Fruit fly (Drosophila melanogaster) whole organism, embryonic: ENCODE measurements around the gene CG43293.
A peak's percentile ranks its signal among the peaks of the same experiment; 100 is the strongest.

Experiments
- Adf1 ChIP-seq: fragments of 200-800 bp; sonication (Bioruptor generic); IDR thresholded peaks from 2 replicates; pipeline ENCODE4 v1.3.6; 2022; ENCODE audit warnings: missing biosample characterization, missing genetic modification characterization
- Awh ChIP-seq: fragments of 200-800 bp; sonication (Bioruptor generic); IDR thresholded peaks from 2 replicates; pipeline ENCODE4, ENCODE4 v1.3.6; 2022; ENCODE audit warnings: missing biosample characterization, missing genetic modification characterization
- CG10565 ChIP-seq: fragments of 200-800 bp; sonication (Bioruptor generic); optimal IDR thresholded peaks from 3 replicates; lab custom pipeline; 2016; ENCODE audit warnings: missing biosample characterization, mild to moderate bottlenecking, missing genetic modification characterization
- CG10959 ChIP-seq: fragments of 200-800 bp; sonication (Bioruptor generic); IDR thresholded peaks from 2 replicates; pipeline ENCODE4 v1.3.6; 2022; ENCODE audit warnings: missing biosample characterization, missing genetic modification characterization
- CG11247 ChIP-seq: fragments of 200-800 bp; sonication (Bioruptor generic); IDR thresholded peaks from 2 replicates; pipeline ENCODE4 v1.3.6; 2022; ENCODE audit warnings: missing biosample characterization, missing genetic modification characterization
- CG11504 ChIP-seq: fragments of 200-800 bp; sonication (Bioruptor generic); optimal IDR thresholded peaks from 3 replicates; lab custom pipeline; 2019; ENCODE audit warnings: missing biosample characterization, mild to moderate bottlenecking, missing genetic modification characterization, moderate library complexity
- CG11696 ChIP-seq: fragments of 200-800 bp; sonication (Bioruptor generic); IDR thresholded peaks from 2 replicates; pipeline ENCODE4 v1.3.6; 2022; ENCODE audit warnings: missing biosample characterization, missing genetic modification characterization
- CG12391 ChIP-seq: fragments of 200-800 bp; sonication (Bioruptor generic); optimal IDR thresholded peaks from 3 replicates; lab custom pipeline; 2018; ENCODE audit warnings: missing biosample characterization, mild to moderate bottlenecking, missing genetic modification characterization, moderate library complexity
- CG12659 ChIP-seq: fragments of 200-800 bp; sonication (Bioruptor generic); optimal IDR thresholded peaks from 3 replicates; lab custom pipeline; 2017; ENCODE audit warnings: mild to moderate bottlenecking, missing biosample characterization, missing genetic modification reagents, missing genetic modification characterization
- CG15479 ChIP-seq: fragments of 200-800 bp; sonication (Bioruptor generic); optimal IDR thresholded peaks from 3 replicates; lab custom pipeline; 2019; ENCODE audit warnings: missing biosample characterization, mild to moderate bottlenecking, missing genetic modification characterization, moderate library complexity
- CG1603 ChIP-seq: fragments of 200-800 bp; sonication (Bioruptor generic); optimal IDR thresholded peaks from 2 replicates; lab custom pipeline; 2019; ENCODE audit warnings: missing biosample characterization, mild to moderate bottlenecking, missing genetic modification characterization, moderate library complexity
- CG16779 ChIP-seq: fragments of 200-800 bp; sonication (Bioruptor generic); IDR thresholded peaks from 2 replicates; pipeline ENCODE4 v1.3.6; 2022; ENCODE audit warnings: missing biosample characterization, missing genetic modification characterization
- CG17612 ChIP-seq: fragments of 200-800 bp; sonication (Bioruptor generic); IDR thresholded peaks from 2 replicates; pipeline ENCODE4 v1.3.6; 2022; ENCODE audit warnings: missing biosample characterization, missing genetic modification characterization
- CG17912 ChIP-seq: fragments of 200-800 bp; sonication (Bioruptor generic); optimal IDR thresholded peaks from 2 replicates; lab custom pipeline; 2018; ENCODE audit warnings: missing biosample characterization, mild to moderate bottlenecking, missing genetic modification characterization
- CG1792 ChIP-seq: fragments of 200-800 bp; sonication (Bioruptor generic); optimal IDR thresholded peaks from 2 replicates; lab custom pipeline; 2016; ENCODE audit warnings: missing biosample characterization, missing genetic modification characterization
- CG3407 ChIP-seq: fragments of 200-800 bp; sonication (Bioruptor generic); optimal IDR thresholded peaks from 2 replicates; lab custom pipeline; 2018; ENCODE audit warnings: missing biosample characterization, mild to moderate bottlenecking, missing genetic modification characterization
- CG42726 ChIP-seq: fragments of 200-800 bp; sonication (Bioruptor generic); IDR thresholded peaks from 2 replicates; pipeline ENCODE4 v1.3.6; 2022; ENCODE audit warnings: missing biosample characterization, missing genetic modification characterization; ENCODE audit not compliant: partially characterized antibody
- CG6175 ChIP-seq: fragments of 200-800 bp; sonication (Bioruptor generic); IDR thresholded peaks from 3 replicates; pipeline ENCODE4 v1.3.6; 2022; ENCODE audit warnings: missing biosample characterization, missing genetic modification characterization
- CG6254 ChIP-seq: fragments of 200-800 bp; sonication (Bioruptor generic); optimal IDR thresholded peaks from 3 replicates; lab custom pipeline; 2017; ENCODE audit warnings: mild to moderate bottlenecking, missing biosample characterization, missing genetic modification reagents, missing genetic modification characterization
- CG7987 ChIP-seq: fragments of 200-800 bp; sonication (Bioruptor generic); optimal IDR thresholded peaks from 2 replicates; lab custom pipeline; 2018; ENCODE audit warnings: missing biosample characterization, mild to moderate bottlenecking, missing genetic modification characterization, moderate library complexity
- CG9215 ChIP-seq: fragments of 200-800 bp; sonication (Bioruptor generic); IDR thresholded peaks from 2 replicates; pipeline ENCODE4 v1.3.6; 2022; ENCODE audit warnings: missing biosample characterization, missing genetic modification characterization
- CG9817 ChIP-seq: fragments of 200-800 bp; sonication (Bioruptor generic); optimal IDR thresholded peaks from 2 replicates; lab custom pipeline; 2018; ENCODE audit warnings: missing biosample characterization, mild to moderate bottlenecking, missing genetic modification characterization, moderate library complexity
- CrebB ChIP-seq: fragments of 200-800 bp; sonication (Bioruptor generic); optimal IDR thresholded peaks from 3 replicates; lab custom pipeline; 2018; ENCODE audit warnings: missing biosample characterization, mild to moderate bottlenecking, missing genetic modification characterization
- D19A ChIP-seq: fragments of 200-800 bp; optimal IDR thresholded peaks from 3 replicates; lab custom pipeline; 2019; ENCODE audit warnings: missing biosample characterization, mild to moderate bottlenecking, missing genetic modification characterization, moderate library complexity
- Dfd ChIP-seq, 2 experiments: fragments of >200 bp; optimal IDR thresholded peaks; 2 replicates each; lab custom pipeline; 2017; ENCODE audit warnings: missing biosample characterization in 2 of 2, missing genetic modification characterization in 2 of 2
- Ets65A ChIP-seq: fragments of 200-800 bp; sonication (Bioruptor generic); peaks from one replicate; lab custom pipeline; 2016; ENCODE audit warnings: missing biosample characterization, missing genetic modification characterization
- HLH3B ChIP-seq: fragments of 200-800 bp; sonication (Bioruptor generic); IDR thresholded peaks from 2 replicates; pipeline ENCODE4 v1.3.6; 2022; ENCODE audit warnings: missing biosample characterization, missing genetic modification characterization
- Hr39 ChIP-seq: fragments of >200 bp; optimal IDR thresholded peaks from 2 replicates; lab custom pipeline; 2017
- Poxn ChIP-seq: fragments of 200-800 bp; sonication (Bioruptor generic); IDR thresholded peaks from 2 replicates; pipeline ENCODE4 v1.3.6; 2022; ENCODE audit warnings: missing biosample characterization, missing genetic modification characterization
- Rx ChIP-seq: fragments of 200-800 bp; sonication (Bioruptor generic); IDR thresholded peaks from 2 replicates; pipeline ENCODE4 v1.3.6; 2022; ENCODE audit warnings: missing biosample characterization, missing genetic modification characterization
- Scr ChIP-seq: fragments of 200-800 bp; sonication (Bioruptor generic); IDR thresholded peaks from 2 replicates; pipeline ENCODE4 v1.3.6; 2022; ENCODE audit warnings: missing biosample characterization, missing genetic modification characterization; ENCODE audit not compliant: partially characterized antibody
- Taf1 ChIP-seq: fragments of 200-800 bp; sonication (Bioruptor generic); IDR thresholded peaks from 2 replicates; pipeline ENCODE4 v1.3.6; 2022; ENCODE audit warnings: missing biosample characterization, missing genetic modification characterization
- Usf ChIP-seq: fragments of 200-800 bp; sonication (Bioruptor generic); optimal IDR thresholded peaks from 2 replicates; lab custom pipeline; 2017; ENCODE audit warnings: missing genotype, missing biosample characterization, missing genetic modification characterization
- bbx ChIP-seq: fragments of 200-800 bp; sonication (Bioruptor generic); IDR thresholded peaks from 2 replicates; pipeline ENCODE4 v1.3.6; 2022; ENCODE audit warnings: missing biosample characterization, missing genetic modification characterization; ENCODE audit not compliant: partially characterized antibody
- bcd ChIP-seq: fragments of 200-800 bp; sonication (Bioruptor generic); optimal IDR thresholded peaks from 2 replicates; lab custom pipeline; 2017; ENCODE audit warnings: missing biosample characterization, mild to moderate bottlenecking, missing genetic modification characterization
- btn ChIP-seq: fragments of 200-800 bp; sonication (Bioruptor generic); optimal IDR thresholded peaks from 2 replicates; lab custom pipeline; 2016; ENCODE audit warnings: missing biosample characterization, missing genetic modification characterization
- ci ChIP-seq: fragments of 200-800 bp; sonication (Bioruptor generic); IDR thresholded peaks from 3 replicates; pipeline ENCODE4 v1.3.6; 2022; ENCODE audit warnings: missing biosample characterization, missing genetic modification characterization
- dan ChIP-seq: fragments of 200-800 bp; sonication (Bioruptor generic); IDR thresholded peaks from 2 replicates; pipeline ENCODE4 v1.3.6; 2022; ENCODE audit warnings: missing biosample characterization, missing genetic modification characterization
- dpn ChIP-seq, 2 experiments: fragments of 200-800 bp; sonication (Bioruptor generic); optimal IDR thresholded peaks; 3 replicates each; lab custom pipeline; 2016; ENCODE audit warnings: missing biosample characterization in 2 of 2, missing genetic modification characterization in 2 of 2
- emc ChIP-seq: fragments of 200-800 bp; sonication (Bioruptor generic); optimal IDR thresholded peaks from 2 replicates; lab custom pipeline; 2016; ENCODE audit warnings: missing biosample characterization, missing genetic modification characterization
- gsb ChIP-seq: fragments of 200-800 bp; sonication (Bioruptor generic); IDR thresholded peaks from 2 replicates; pipeline ENCODE4 v1.3.6; 2022; ENCODE audit warnings: missing biosample characterization, missing genetic modification characterization
- lab ChIP-seq: fragments of 200-800 bp; sonication (Bioruptor generic); optimal IDR thresholded peaks from 3 replicates; lab custom pipeline; 2017; ENCODE audit warnings: missing biosample characterization, missing genetic modification characterization, mild to moderate bottlenecking, moderate library complexity, missing genetic modification reagents
- nau ChIP-seq: fragments of 200-800 bp; sonication (Bioruptor generic); optimal IDR thresholded peaks from 3 replicates; lab custom pipeline; 2017; ENCODE audit warnings: missing biosample characterization, mild to moderate bottlenecking, missing genetic modification characterization, missing genetic modification reagents
- oc ChIP-seq: fragments of 200-800 bp; sonication (Bioruptor generic); optimal IDR thresholded peaks from 2 replicates; lab custom pipeline; 2018; ENCODE audit warnings: missing biosample characterization, mild to moderate bottlenecking, missing genetic modification characterization, moderate library complexity
- pb ChIP-seq: fragments of 200-800 bp; sonication (Bioruptor generic); optimal IDR thresholded peaks from 3 replicates; lab custom pipeline; 2016; ENCODE audit warnings: missing biosample characterization, missing genetic modification characterization
- pfk ChIP-seq: fragments of 200-800 bp; sonication (Bioruptor generic); optimal IDR thresholded peaks from 2 replicates; lab custom pipeline; 2018; ENCODE audit warnings: missing biosample characterization, mild to moderate bottlenecking, missing genetic modification characterization, moderate library complexity
- prd ChIP-seq, 3 experiments: fragments of >200 bp in 2 of 3; fragments of 200-800 bp in 1 of 3; sonication (Bioruptor generic) in 1 of 3; optimal IDR thresholded peaks in 2 of 3; IDR thresholded peaks in 1 of 3; 2 replicates in 2 of 3; 3 replicates in 1 of 3; pipeline versions ENCODE4 v1.3.6 to Lab custom; 2017 to 2022; ENCODE audit warnings: missing biosample characterization in 1 of 3, missing genetic modification characterization in 1 of 3
- sisA ChIP-seq: fragments of 200-800 bp; sonication (Bioruptor generic); IDR thresholded peaks from 2 replicates; pipeline ENCODE4 v1.3.6; 2022; ENCODE audit warnings: missing biosample characterization, missing genetic modification characterization
- wor ChIP-seq: fragments of 200-800 bp; sonication (Bioruptor generic); IDR thresholded peaks from 2 replicates; pipeline ENCODE4 v1.3.6; 2022; ENCODE audit warnings: missing biosample characterization, missing genetic modification characterization
- zen ChIP-seq: fragments of 200-800 bp; sonication (Bioruptor generic); optimal IDR thresholded peaks from 3 replicates; lab custom pipeline; 2018; ENCODE audit warnings: missing biosample characterization, mild to moderate bottlenecking, missing genetic modification characterization, moderate library complexity

CG43293 gene

DNA sequence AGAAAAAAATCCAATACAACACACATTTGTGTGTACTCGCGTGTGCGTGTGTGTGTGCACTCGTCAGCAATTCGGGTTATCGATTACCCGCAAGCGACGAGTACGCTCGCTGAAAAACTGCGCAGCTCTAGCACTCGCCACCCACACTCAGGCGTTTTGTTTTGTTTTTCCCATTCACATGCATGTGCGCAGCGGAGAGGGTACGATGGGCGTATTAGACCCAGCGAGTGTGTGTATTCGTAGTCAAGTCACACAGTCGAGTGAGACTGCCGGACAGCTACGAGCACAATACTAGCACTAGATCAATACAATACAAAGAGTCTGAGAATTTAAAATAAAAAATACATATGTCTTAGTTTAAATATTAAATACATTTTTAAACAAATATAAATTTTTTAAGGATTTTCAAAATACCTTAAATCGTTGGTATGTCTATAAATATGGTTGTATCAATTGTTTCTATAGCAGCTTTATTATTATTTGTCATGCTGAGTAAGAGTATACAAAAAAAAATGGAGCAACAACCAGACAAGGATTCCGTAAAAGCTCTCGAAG, at the start of gene CG43293, which contains the start of gene D19B (continued):
- TF ChIP-seq bbx (GFP tag; lab: Robert Waterston, UW): peak; percentile 77
- TF ChIP-seq CG9817 (tag; lab: Kevin White, UChicago): peak; percentile 80
- peak; percentile 91 for TF ChIP-seq HLH3B (GFP tag; lab: Robert Waterston, UW)
- peak; percentile 81 for TF ChIP-seq CG9215 (GFP tag; lab: Robert Waterston, UW)
- peak; percentile 65 for TF ChIP-seq CG3407 (GFP tag; lab: Kevin White, UChicago)
- TF ChIP-seq CrebB (tag; lab: Kevin White, UChicago): peak; percentile 81
- TF ChIP-seq zen (tag; lab: Kevin White, UChicago): peak; percentile 77
- TF ChIP-seq CG6254 (GFP tag; lab: Kevin White, UChicago): peak; percentile 77
- peak; percentile 98 for TF ChIP-seq Ets65A
- TF ChIP-seq CG17612 (GFP tag; lab: Robert Waterston, UW): peak; percentile 66
- TF ChIP-seq Poxn: peak; percentile 73
- TF ChIP-seq D19A: peak; percentile 94
- TF ChIP-seq bcd (GFP tag; lab: Kevin White, UChicago): peak; percentile 89
- TF ChIP-seq gsb: peak; percentile 75
- peak; percentile 91 for TF ChIP-seq CG7987 (GFP tag; lab: Kevin White, UChicago)
- peak; percentile 91 for TF ChIP-seq CG1603 (tag; lab: Kevin White, UChicago)
- TF ChIP-seq CG17912: peak; percentile 47
- TF ChIP-seq CG42726: no peak
- peak; percentile 99 for TF ChIP-seq CG11696
- TF ChIP-seq Rx (GFP tag; lab: Robert Waterston, UW): peak; percentile 84
- peak; percentile 80 for TF ChIP-seq Adf1
- TF ChIP-seq pfk (GFP tag; lab: Kevin White, UChicago): peak; percentile 31
- TF ChIP-seq Usf (GFP tag; lab: Kevin White, UChicago): peak; percentile 72
- peak; percentile 87 for TF ChIP-seq CG11504 (tag; lab: Kevin White, UChicago)
- TF ChIP-seq Hr39 (lab: Kevin White, UChicago): no peak
- peak; percentile 92 to 93 for TF ChIP-seq dpn (GFP tag; optimal IDR thresholded peaks at IDR 0.05; lab: Kevin White, UChicago)
- TF ChIP-seq nau (GFP tag; lab: Kevin White, UChicago): no peak
- TF ChIP-seq ci (GFP tag; lab: Robert Waterston, UW): peak; percentile 97
- TF ChIP-seq Dfd (GFP tag; optimal IDR thresholded peaks at IDR 0.05; lab: Kevin White, UChicago): no peak
- peak; percentile 81 for TF ChIP-seq CG10959 (GFP tag; lab: Robert Waterston, UW)
- TF ChIP-seq lab (GFP tag; lab: Kevin White, UChicago): peak; percentile 93
- TF ChIP-seq Taf1 (GFP tag; lab: Robert Waterston, UW): peak; percentile 82
- peak; percentile 79 for TF ChIP-seq wor (GFP tag; lab: Robert Waterston, UW)
- TF ChIP-seq CG1792 (GFP tag; lab: Kevin White, UChicago): peak; percentile 79
- peak; percentile 95 for TF ChIP-seq CG11247 (GFP tag; lab: Robert Waterston, UW)
- TF ChIP-seq dan: no peak
- TF ChIP-seq CG10565 (GFP tag; lab: Kevin White, UChicago): no peak
- TF ChIP-seq Scr: peak; percentile 53; the same call in 1 of the 2 replicates
- TF ChIP-seq CG12391 (tag; lab: Kevin White, UChicago): peak; percentile 92
- TF ChIP-seq pb (GFP tag; lab: Kevin White, UChicago): peak; percentile 80
- TF ChIP-seq emc (GFP tag; lab: Kevin White, UChicago): peak; percentile 31
- TF ChIP-seq CG12659 (GFP tag; lab: Kevin White, UChicago): peak; percentile 95
- TF ChIP-seq oc (tag; lab: Kevin White, UChicago): peak; percentile 83
- peak; percentile 31 for TF ChIP-seq CG15479 (GFP tag; lab: Kevin White, UChicago)
- peak; percentile 91 for TF ChIP-seq sisA (GFP tag; lab: Robert Waterston, UW)
- peak; percentile 67 for TF ChIP-seq btn (GFP tag; lab: Kevin White, UChicago)
- peak; percentile 89 for TF ChIP-seq CG16779 (GFP tag; lab: Robert Waterston, UW)
- peak; percentile 86; the same call in 2 of the 3 replicates for TF ChIP-seq CG6175 (GFP tag; lab: Robert Waterston, UW)
- peak; percentile 93 for TF ChIP-seq Awh (GFP tag; lab: Robert Waterston, UW)
- TF ChIP-seq prd (optimal IDR thresholded peaks at IDR 0.05; lab: Kevin White, UChicago): no peak
- TF ChIP-seq prd (GFP tag; IDR thresholded peaks at IDR 0.05; lab: Robert Waterston, UW): peak; percentile 94
